Fruit fly (Drosophila melanogaster) whole organism, embryonic: ENCODE measurements around the gene JIL-1.

ENCODE experiments used
- ATbp ChIP-seq: fragments of 200-800 bp; sonication (Bioruptor generic); optimal IDR thresholded peaks from 2 replicates; lab custom pipeline; 2017; ENCODE audit warnings: missing biosample characterization, mild to moderate bottlenecking, missing genetic modification characterization, missing genetic modification reagents
- BtbVII ChIP-seq: fragments of 200-800 bp; sonication (Bioruptor generic); optimal IDR thresholded peaks from 3 replicates; lab custom pipeline; 2017; ENCODE audit warnings: missing biosample characterization, mild to moderate bottlenecking, missing genetic modification characterization
- CG11456 ChIP-seq: fragments of 200-800 bp; sonication (Bioruptor generic); IDR thresholded peaks from 3 replicates; pipeline ENCODE4 v1.3.6; 2022; ENCODE audit warnings: missing biosample characterization, missing genetic modification characterization
- CG12942 ChIP-seq: fragments of 200-800 bp; sonication (Bioruptor generic); optimal IDR thresholded peaks from 3 replicates; lab custom pipeline; 2016; ENCODE audit warnings: missing biosample characterization, missing genetic modification characterization
- CG13424 ChIP-seq: fragments of 200-800 bp; sonication (Bioruptor generic); optimal IDR thresholded peaks from 2 replicates; lab custom pipeline; 2019; ENCODE audit warnings: missing biosample characterization, mild to moderate bottlenecking, missing genetic modification characterization, moderate library complexity
- CG14014 ChIP-seq: fragments of 200-800 bp; sonication (Bioruptor generic); IDR thresholded peaks from 2 replicates; pipeline ENCODE4 v1.3.6; 2022; ENCODE audit warnings: missing biosample characterization, missing genetic modification characterization
- CG1529 ChIP-seq: fragments of 200-800 bp; sonication (Bioruptor generic); optimal IDR thresholded peaks from 3 replicates; lab custom pipeline; 2018; ENCODE audit warnings: missing biosample characterization, missing genetic modification characterization
- CG15514 ChIP-seq: fragments of 200-800 bp; sonication (Bioruptor generic); optimal IDR thresholded peaks from 3 replicates; lab custom pipeline; 2017; ENCODE audit warnings: missing biosample characterization, missing genetic modification characterization, mild to moderate bottlenecking, moderate library complexity, missing genetic modification reagents
- CG1647 ChIP-seq: fragments of 200-800 bp; sonication (Bioruptor generic); optimal IDR thresholded peaks from 3 replicates; lab custom pipeline; 2016; ENCODE audit warnings: missing biosample characterization, missing genetic modification characterization
- CG17359 ChIP-seq: fragments of 200-800 bp; sonication (Bioruptor generic); optimal IDR thresholded peaks from 3 replicates; lab custom pipeline; 2018; ENCODE audit warnings: missing biosample characterization, mild to moderate bottlenecking, missing genetic modification characterization, moderate library complexity
- CG1832 ChIP-seq: fragments of 200-800 bp; sonication (Bioruptor generic); optimal IDR thresholded peaks from 2 replicates; lab custom pipeline; 2017; ENCODE audit warnings: missing biosample characterization, mild to moderate bottlenecking, missing genetic modification characterization, inconsistent platforms
- CG2129 ChIP-seq: fragments of 200-800 bp; sonication (Bioruptor generic); IDR thresholded peaks from 2 replicates; pipeline ENCODE4 v1.3.6; 2022; ENCODE audit warnings: missing biosample characterization, missing genetic modification characterization; ENCODE audit not compliant: partially characterized antibody
- CG2199 ChIP-seq: fragments of 200-800 bp; sonication (Bioruptor generic); IDR thresholded peaks from 3 replicates; pipeline ENCODE4 v1.3.6; 2022; ENCODE audit warnings: missing biosample characterization, missing genetic modification characterization
- CG2712 ChIP-seq: fragments of 200-800 bp; optimal IDR thresholded peaks from 3 replicates; lab custom pipeline; 2019; ENCODE audit warnings: missing biosample characterization, mild to moderate bottlenecking, missing genetic modification characterization, moderate library complexity
- CG30020 ChIP-seq: fragments of 200-800 bp; optimal IDR thresholded peaks from 2 replicates; lab custom pipeline; 2019; ENCODE audit warnings: missing biosample characterization, mild to moderate bottlenecking, missing genetic modification characterization, moderate library complexity
- CG5245 ChIP-seq: fragments of 200-800 bp; sonication (Bioruptor generic); optimal IDR thresholded peaks from 3 replicates; lab custom pipeline; 2016; ENCODE audit warnings: missing biosample characterization, missing genetic modification characterization
- CG6791 ChIP-seq: fragments of 200-800 bp; sonication (Bioruptor generic); IDR thresholded peaks from 3 replicates; pipeline ENCODE4 v1.3.6; 2022; ENCODE audit warnings: missing biosample characterization, missing genetic modification characterization; ENCODE audit not compliant: partially characterized antibody
- CG6854 ChIP-seq: fragments of 200-800 bp; sonication (Bioruptor generic); optimal IDR thresholded peaks from 3 replicates; lab custom pipeline; 2017; ENCODE audit warnings: missing biosample characterization, mild to moderate bottlenecking, missing genetic modification characterization
- Chrac-16 ChIP-seq: fragments of 200-800 bp; sonication (Bioruptor generic); optimal IDR thresholded peaks from 3 replicates; lab custom pipeline; 2016; ENCODE audit warnings: missing biosample characterization, missing genetic modification characterization
- Dip2 ChIP-seq: fragments of 200-800 bp; sonication (Bioruptor generic); IDR thresholded peaks from 2 replicates; pipeline ENCODE4 v1.3.6; 2022; ENCODE audit warnings: missing biosample characterization, missing genetic modification characterization
- Doc2 ChIP-seq: fragments of 200-800 bp; sonication (Bioruptor generic); IDR thresholded peaks from 2 replicates; pipeline ENCODE4 v1.3.6; 2022; ENCODE audit warnings: missing biosample characterization, missing genetic modification characterization
- Gug ChIP-seq: fragments of 200-800 bp; sonication (Bioruptor generic); IDR thresholded peaks from 4 replicates; pipeline ENCODE4 v1.3.6; 2022; ENCODE audit warnings: missing biosample characterization, missing genetic modification characterization
- HLH54F ChIP-seq: fragments of 200-800 bp; sonication (Bioruptor generic); optimal IDR thresholded peaks from 3 replicates; lab custom pipeline; 2016; ENCODE audit warnings: missing biosample characterization, missing genetic modification characterization
- HLHmδ ChIP-seq: fragments of 200-800 bp; sonication (Bioruptor generic); optimal IDR thresholded peaks from 2 replicates; lab custom pipeline; 2018; ENCODE audit warnings: missing biosample characterization, mild to moderate bottlenecking, missing genetic modification characterization, moderate library complexity
- Hmr ChIP-seq: fragments of 200-800 bp; sonication (Bioruptor generic); optimal IDR thresholded peaks from 3 replicates; lab custom pipeline; 2017; ENCODE audit warnings: mild to moderate bottlenecking, missing biosample characterization, missing genetic modification reagents, missing genetic modification characterization
- Jarid2 ChIP-seq: fragments of 200-800 bp; sonication (Bioruptor generic); optimal IDR thresholded peaks from 3 replicates; lab custom pipeline; 2017; ENCODE audit warnings: mild to moderate bottlenecking, missing biosample characterization, missing genetic modification reagents, missing genetic modification characterization
- Nf-YC ChIP-seq: fragments of 200-800 bp; optimal IDR thresholded peaks from 3 replicates; lab custom pipeline; 2019; ENCODE audit warnings: missing biosample characterization, mild to moderate bottlenecking, missing genetic modification characterization, moderate library complexity
- PHDP ChIP-seq: fragments of 200-800 bp; sonication (Bioruptor generic); optimal IDR thresholded peaks from 3 replicates; lab custom pipeline; 2018; ENCODE audit warnings: missing biosample characterization, mild to moderate bottlenecking, missing genetic modification characterization, moderate library complexity
- abd-A ChIP-seq: fragments of 200-800 bp; sonication (Bioruptor generic); optimal IDR thresholded peaks from 3 replicates; lab custom pipeline; 2019; ENCODE audit warnings: missing biosample characterization, mild to moderate bottlenecking, missing genetic modification characterization, moderate library complexity
- bowl ChIP-seq: fragments of 200-800 bp; sonication (Bioruptor generic); IDR thresholded peaks from 2 replicates; pipeline ENCODE4 v1.3.6; 2022; ENCODE audit warnings: missing biosample characterization, missing genetic modification characterization
- cas ChIP-seq: fragments of 200-800 bp; sonication (Bioruptor generic); IDR thresholded peaks from 2 replicates; pipeline ENCODE4 v1.3.6; 2022; ENCODE audit warnings: missing biosample characterization, missing genetic modification characterization
- dati ChIP-seq: fragments of 200-800 bp; sonication (Bioruptor generic); IDR thresholded peaks from 2 replicates; pipeline ENCODE4 v1.3.6; 2022; ENCODE audit warnings: missing biosample characterization, missing genetic modification characterization
- dm ChIP-seq: fragments of 200-800 bp; sonication (Bioruptor generic); optimal IDR thresholded peaks from 3 replicates; lab custom pipeline; 2016; ENCODE audit warnings: missing biosample characterization, missing genetic modification characterization
- esg ChIP-seq: fragments of 200-800 bp; sonication (Bioruptor generic); conservative IDR thresholded peaks from 2 replicates; pipeline ENCODE4 v1.3.6; 2022; ENCODE audit warnings: missing biosample characterization, missing genetic modification characterization
- gce ChIP-seq: fragments of 200-800 bp; sonication (Bioruptor generic); IDR thresholded peaks from 3 replicates; pipeline ENCODE4 v1.3.6; 2022; ENCODE audit warnings: missing biosample characterization, missing genetic modification characterization
- nerfin-1 ChIP-seq: fragments of 200-800 bp; sonication (Bioruptor generic); optimal IDR thresholded peaks from 3 replicates; lab custom pipeline; 2019; ENCODE audit warnings: missing biosample characterization, mild to moderate bottlenecking, missing genetic modification characterization, moderate library complexity
- nom ChIP-seq: fragments of 200-800 bp; sonication (Bioruptor generic); optimal IDR thresholded peaks from 2 replicates; lab custom pipeline; 2017; ENCODE audit warnings: missing biosample characterization, missing genetic modification characterization, mild to moderate bottlenecking, moderate library complexity, missing genetic modification reagents
- otp ChIP-seq: fragments of 200-800 bp; sonication (Bioruptor generic); IDR thresholded peaks from 3 replicates; pipeline ENCODE4, ENCODE4 v1.3.6; 2022; ENCODE audit warnings: missing biosample characterization, missing genetic modification characterization
- pum ChIP-seq: fragments of 200-800 bp; sonication (Bioruptor generic); optimal IDR thresholded peaks from 2 replicates; lab custom pipeline; 2016; ENCODE audit warnings: missing biosample characterization, missing genetic modification characterization
- ranshi ChIP-seq: fragments of 200-800 bp; sonication (Bioruptor generic); IDR thresholded peaks from 2 replicates; pipeline ENCODE4 v1.3.6; 2022; ENCODE audit warnings: missing biosample characterization, missing genetic modification characterization
- sc ChIP-seq, 3 experiments: fragments of >200 bp in 2 of 3; fragments of 200-800 bp in 1 of 3; sonication (Bioruptor generic) in 1 of 3; optimal IDR thresholded peaks; 2 replicates in 2 of 3; 3 replicates in 1 of 3; lab custom pipeline; 2017; ENCODE audit warnings: mild to moderate bottlenecking in 1 of 3, missing biosample characterization in 1 of 3, missing genetic modification characterization in 1 of 3, missing genetic modification reagents in 1 of 3
- schlank ChIP-seq: fragments of 200-800 bp; sonication (Bioruptor generic); optimal IDR thresholded peaks from 2 replicates; lab custom pipeline; 2018; ENCODE audit warnings: missing biosample characterization, mild to moderate bottlenecking, missing genetic modification characterization
- scrt ChIP-seq: fragments of 200-800 bp; sonication (Bioruptor generic); optimal IDR thresholded peaks from 2 replicates; lab custom pipeline; 2018; ENCODE audit warnings: missing biosample characterization, mild to moderate bottlenecking, missing genetic modification characterization, moderate library complexity
- sd ChIP-seq: fragments of 200-800 bp; sonication (Bioruptor generic); optimal IDR thresholded peaks from 3 replicates; lab custom pipeline; 2018; ENCODE audit warnings: missing biosample characterization, mild to moderate bottlenecking, missing genetic modification characterization, moderate library complexity
- sima ChIP-seq: fragments of 200-800 bp; sonication (Bioruptor generic); optimal IDR thresholded peaks from 2 replicates; lab custom pipeline; 2016; ENCODE audit warnings: missing biosample characterization, missing genetic modification characterization
- tgo ChIP-seq: fragments of 200-800 bp; sonication (Bioruptor generic); IDR thresholded peaks from 3 replicates; pipeline ENCODE4 v1.3.6; 2022; ENCODE audit warnings: missing biosample characterization, missing genetic modification characterization
- tio ChIP-seq: fragments of 200-800 bp; sonication (Bioruptor generic); optimal IDR thresholded peaks from 2 replicates; lab custom pipeline; 2017; ENCODE audit warnings: missing biosample characterization, missing genetic modification characterization, inconsistent platforms
- tx ChIP-seq: fragments of 200-800 bp; sonication (Bioruptor generic); optimal IDR thresholded peaks from 2 replicates; lab custom pipeline; 2016; ENCODE audit warnings: missing biosample characterization, missing genetic modification characterization
- usp ChIP-seq: fragments of >200 bp; optimal IDR thresholded peaks from 2 replicates; lab custom pipeline; 2017; ENCODE audit warnings: missing biosample characterization, missing genetic modification characterization
- zfh1 ChIP-seq: fragments of 200-800 bp; sonication (Bioruptor generic); IDR thresholded peaks from 3 replicates; pipeline ENCODE4 v1.3.6; 2022; ENCODE audit warnings: missing biosample characterization, missing genetic modification characterization

Gene JIL-1

dm6 chr3L:11093046-11093520 lies at the start of gene JIL-1 (continued):
- no peak for TF ChIP-seq schlank (tag; lab: Kevin White, UChicago)
- no peak; the same call in 1 of the 2 replicates for TF ChIP-seq bowl (GFP tag; lab: Robert Waterston, UW)
- TF ChIP-seq BtbVII (GFP tag; lab: Kevin White, UChicago): peak; percentile 39
- no peak for TF ChIP-seq gce (GFP tag; lab: Robert Waterston, UW)
- no peak for TF ChIP-seq scrt (GFP tag; lab: Kevin White, UChicago)
- peak; percentile 47; the same call in 1 of the 2 replicates for TF ChIP-seq dati (GFP tag; lab: Robert Waterston, UW)
- peak; percentile 76 for TF ChIP-seq tgo (GFP tag; lab: Robert Waterston, UW)
- peak; percentile 62 for TF ChIP-seq CG17359 (tag; lab: Kevin White, UChicago)
- peak; percentile 53 for TF ChIP-seq CG15514 (GFP tag; lab: Kevin White, UChicago)
- TF ChIP-seq CG1647 (GFP tag; lab: Kevin White, UChicago): no peak
- peak; percentile 28 for TF ChIP-seq abd-A (tag; lab: Kevin White, UChicago)
- TF ChIP-seq dm: no peak
- peak; percentile 78 for TF ChIP-seq CG2129 (GFP tag; lab: Robert Waterston, UW)
- TF ChIP-seq Gug: peak; percentile 80
- TF ChIP-seq CG13424: peak; percentile 35
- no peak for TF ChIP-seq sima
- TF ChIP-seq HLH54F: peak; percentile 69
- peak; percentile 27 for TF ChIP-seq Jarid2 (GFP tag; lab: Kevin White, UChicago)
- no peak for TF ChIP-seq sd (tag; lab: Kevin White, UChicago)
- peak; percentile 44 for TF ChIP-seq CG2712 (tag; lab: Kevin White, UChicago)
- peak; percentile 30 for TF ChIP-seq nerfin-1 (tag; lab: Kevin White, UChicago)
- peak; percentile 62 for TF ChIP-seq CG14014 (GFP tag; lab: Robert Waterston, UW)
- peak; percentile 33 for TF ChIP-seq CG30020 (tag; lab: Kevin White, UChicago)
- peak; percentile 85; the same call in 2 of the 3 replicates for TF ChIP-seq zfh1
- peak; percentile 63 for TF ChIP-seq ranshi (GFP tag; lab: Robert Waterston, UW)
- TF ChIP-seq Nf-YC: peak; percentile 65
- TF ChIP-seq usp: no peak
- no peak for TF ChIP-seq tio
- TF ChIP-seq CG1832: no peak
- TF ChIP-seq esg (GFP tag; lab: Robert Waterston, UW): peak; percentile 42; the same call in 1 of the 2 replicates
- peak; percentile 60 for TF ChIP-seq CG12942 (GFP tag; lab: Kevin White, UChicago)
- peak; percentile 77 for TF ChIP-seq Hmr (GFP tag; lab: Kevin White, UChicago)
- TF ChIP-seq Chrac-16 (GFP tag; lab: Kevin White, UChicago): peak; percentile 63
- no peak for TF ChIP-seq ATbp (GFP tag; lab: Kevin White, UChicago)
- peak; percentile 6 for TF ChIP-seq tx (GFP tag; lab: Kevin White, UChicago)
- TF ChIP-seq CG1529: peak; percentile 11
- peak; percentile 91 for TF ChIP-seq CG6791
- TF ChIP-seq otp: 0 out of 3 replicates have a peak, but pooled peaks have one; percentile 11
- peak; percentile 1 for TF ChIP-seq pum (GFP tag; lab: Kevin White, UChicago)
- TF ChIP-seq CG11456 (GFP tag; lab: Robert Waterston, UW): peak; percentile 84
- TF ChIP-seq HLHmδ: peak; percentile 10
- peak; percentile 43 for TF ChIP-seq PHDP (tag; lab: Kevin White, UChicago)
- TF ChIP-seq CG5245 (GFP tag; lab: Kevin White, UChicago): peak; percentile 40
- no peak for TF ChIP-seq CG6854 (GFP tag; lab: Kevin White, UChicago)
- TF ChIP-seq Dip2 (GFP tag; lab: Robert Waterston, UW): no peak
- peak; percentile 57 for TF ChIP-seq cas (GFP tag; lab: Robert Waterston, UW)
- TF ChIP-seq nom (GFP tag; lab: Kevin White, UChicago): no peak
- TF ChIP-seq sc (optimal IDR thresholded peaks at IDR 0.05; lab: Kevin White, UChicago): no peak
- TF ChIP-seq sc (GFP tag; optimal IDR thresholded peaks at IDR 0.05; lab: Kevin White, UChicago): no peak
- 0 out of 3 replicates have a peak, but pooled peaks have one; percentile 26 for TF ChIP-seq CG2199
- TF ChIP-seq Doc2: no peak
